Fruit fly (Drosophila melanogaster): ENCODE measurements around the gene Ipp.
A peak's percentile ranks its signal among the peaks of the same experiment; 100 is the strongest.

Ipp gene

DNA sequence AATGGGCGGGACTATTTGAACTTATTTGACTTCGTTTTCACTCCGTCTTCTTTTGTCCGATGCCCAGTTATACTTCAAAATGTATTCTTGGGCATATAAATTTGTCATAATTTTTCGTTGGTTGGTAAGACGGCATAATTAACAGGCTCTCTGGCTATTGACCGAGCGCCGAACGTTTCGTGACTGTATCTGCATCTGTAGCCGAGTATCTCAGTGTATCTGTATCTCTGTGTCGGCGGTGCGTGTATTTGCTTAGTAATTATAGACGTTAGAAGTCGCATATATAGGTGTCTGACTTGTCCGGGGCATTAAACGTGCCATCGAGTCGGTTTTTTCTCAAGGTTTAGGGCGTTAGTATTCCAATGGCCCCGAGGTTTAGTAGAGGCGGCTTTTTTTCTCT is 46.6 kb downstream of the Ipp start (continued):
- TF ChIP-seq CG31441 (GFP tag; IDR thresholded peaks at IDR 0.05) = no peak
- no peak for TF ChIP-seq CG16815 (GFP tag; optimal IDR thresholded peaks at IDR 0.05)
- TF ChIP-seq NC2β (GFP tag; optimal IDR thresholded peaks at IDR 0.05) = no peak
- no peak for TF ChIP-seq CG11696 (GFP tag; IDR thresholded peaks at IDR 0.05)
- no peak for TF ChIP-seq sna (GFP tag; IDR thresholded peaks at IDR 0.05; ENCODE audit: partially characterized antibody)
- TF ChIP-seq BtbVII (GFP tag; optimal IDR thresholded peaks at IDR 0.05) = no peak
- TF ChIP-seq zfh2 (GFP tag; optimal IDR thresholded peaks at IDR 0.05) = no peak
- TF ChIP-seq Poxn (GFP tag; IDR thresholded peaks at IDR 0.05) = no peak
- no peak for TF ChIP-seq CG2120 (GFP tag; optimal IDR thresholded peaks at IDR 0.05)
- no peak for TF ChIP-seq CG4854 (GFP tag; optimal IDR thresholded peaks at IDR 0.05)
- no peak for TF ChIP-seq Hsf (GFP tag; optimal IDR thresholded peaks at IDR 0.05)
- no peak for TF ChIP-seq emc (GFP tag; optimal IDR thresholded peaks at IDR 0.05)
- no peak for TF ChIP-seq Usf (GFP tag; optimal IDR thresholded peaks at IDR 0.05)
- no peak for TF ChIP-seq Jarid2 (GFP tag; optimal IDR thresholded peaks at IDR 0.05)
- no peak for TF ChIP-seq hth (optimal IDR thresholded peaks at IDR 0.05)
- TF ChIP-seq D19B (GFP tag; optimal IDR thresholded peaks at IDR 0.05) = no peak
- no peak for TF ChIP-seq grau (tag; optimal IDR thresholded peaks at IDR 0.05)
- no peak for TF ChIP-seq CG31224 (GFP tag; IDR thresholded peaks at IDR 0.05)
- TF ChIP-seq CG8765 (GFP tag; IDR thresholded peaks at IDR 0.05) = no peak
- no peak for TF ChIP-seq Doc3 (GFP tag; IDR thresholded peaks at IDR 0.05; ENCODE audit: partially characterized antibody)
- TF ChIP-seq MESR4 (GFP tag; optimal IDR thresholded peaks at IDR 0.05) = no peak
- peak; percentile 7 for TF ChIP-seq CG2202 (tag; optimal IDR thresholded peaks at IDR 0.05)
- TF ChIP-seq fu2 (GFP tag; optimal IDR thresholded peaks at IDR 0.05) = no peak
- TF ChIP-seq CG10979 (tag; optimal IDR thresholded peaks at IDR 0.05) = no peak
- TF ChIP-seq Hmr (GFP tag; optimal IDR thresholded peaks at IDR 0.05) = peak; percentile 34
- TF ChIP-seq ap (GFP tag; IDR thresholded peaks at IDR 0.05) = no peak
- no peak for TF ChIP-seq danr (GFP tag; IDR thresholded peaks at IDR 0.05)
- no peak for TF ChIP-seq NK7.1 (GFP tag; optimal IDR thresholded peaks at IDR 0.05)
- no peak for TF ChIP-seq CG1024 (GFP tag; IDR thresholded peaks at IDR 0.05)
- 0 out of 3 replicates have a peak, but pooled peaks have one; percentile 39 for TF ChIP-seq otp (GFP tag; IDR thresholded peaks at IDR 0.05)
- TF ChIP-seq Scr (GFP tag; IDR thresholded peaks at IDR 0.05; ENCODE audit: partially characterized antibody) = no peak
- TF ChIP-seq Aef1 (GFP tag; IDR thresholded peaks at IDR 0.05) = no peak
- TF ChIP-seq Atf-2 (GFP tag; optimal IDR thresholded peaks at IDR 0.05) = no peak
- no peak for TF ChIP-seq pfk (GFP tag; optimal IDR thresholded peaks at IDR 0.05)
- TF ChIP-seq CG7928 (GFP tag; optimal IDR thresholded peaks at IDR 0.05) = no peak
- no peak for TF ChIP-seq CG18011 (GFP tag; optimal IDR thresholded peaks at IDR 0.05)
- TF ChIP-seq lbe (GFP tag; optimal IDR thresholded peaks at IDR 0.05) = no peak
- TF ChIP-seq CG13775 (GFP tag; optimal IDR thresholded peaks at IDR 0.05) = no peak
- TF ChIP-seq slou (GFP tag; optimal IDR thresholded peaks at IDR 0.05) = no peak
- TF ChIP-seq CG32767 (GFP tag; IDR thresholded peaks at IDR 0.05) = no peak
- TF ChIP-seq croc (GFP tag; conservative IDR thresholded peaks at IDR 0.05) = no peak
- no peak for TF ChIP-seq oc (tag; optimal IDR thresholded peaks at IDR 0.05)
- no peak for TF ChIP-seq ERR (GFP tag; optimal IDR thresholded peaks at IDR 0.05)
- no peak for TF ChIP-seq Myb (GFP tag; optimal IDR thresholded peaks at IDR 0.05)
- TF ChIP-seq CG11093 (GFP tag; IDR thresholded peaks at IDR 0.05) = no peak
- peak; percentile 58 for TF ChIP-seq sd (tag; optimal IDR thresholded peaks at IDR 0.05)
- TF ChIP-seq jumu (GFP tag; optimal IDR thresholded peaks at IDR 0.05) = no peak
- TF ChIP-seq CG12299 (tag; optimal IDR thresholded peaks at IDR 0.05) = no peak
- TF ChIP-seq z (GFP tag; IDR thresholded peaks at IDR 0.05) = no peak
- no peak for TF ChIP-seq ranshi (GFP tag; IDR thresholded peaks at IDR 0.05)
- TF ChIP-seq Elba2 (GFP tag; optimal IDR thresholded peaks at IDR 0.05) = no peak
- TF ChIP-seq Spps (tag; optimal IDR thresholded peaks at IDR 0.05) = no peak
- no peak for TF ChIP-seq mam (GFP tag; optimal IDR thresholded peaks at IDR 0.05)
